Fruit fly (Drosophila melanogaster) whole organism, embryonic: ENCODE results near the gene Rnb.

ENCODE experiments used
- C15 ChIP-seq: fragments of 200-800 bp; sonication (Bioruptor generic); IDR thresholded peaks from 3 replicates; pipeline ENCODE4 v1.3.6; 2022; ENCODE audit warnings: missing biosample characterization, missing genetic modification characterization
- CG10431 ChIP-seq: fragments of 200-800 bp; sonication (Bioruptor generic); optimal IDR thresholded peaks from 3 replicates; lab custom pipeline; 2018; ENCODE audit warnings: missing biosample characterization, mild to moderate bottlenecking, missing genetic modification characterization
- CG11247 ChIP-seq: fragments of 200-800 bp; sonication (Bioruptor generic); IDR thresholded peaks from 2 replicates; pipeline ENCODE4 v1.3.6; 2022; ENCODE audit warnings: missing biosample characterization, missing genetic modification characterization
- CG12744 ChIP-seq: fragments of 200-800 bp; sonication (Bioruptor generic); optimal IDR thresholded peaks from 2 replicates; lab custom pipeline; 2016; ENCODE audit warnings: missing biosample characterization, missing genetic modification characterization
- CG12769 ChIP-seq: fragments of 200-800 bp; sonication (Bioruptor generic); optimal IDR thresholded peaks from 2 replicates; lab custom pipeline; 2019; ENCODE audit warnings: missing biosample characterization, mild to moderate bottlenecking, missing genetic modification characterization, moderate library complexity
- CG13624 ChIP-seq: fragments of 200-800 bp; sonication (Bioruptor generic); optimal IDR thresholded peaks from 2 replicates; lab custom pipeline; 2016; ENCODE audit warnings: missing biosample characterization, missing genetic modification characterization
- CG15269 ChIP-seq: fragments of 200-800 bp; sonication (Bioruptor generic); optimal IDR thresholded peaks from 2 replicates; lab custom pipeline; 2018; ENCODE audit warnings: missing biosample characterization, mild to moderate bottlenecking, missing genetic modification characterization, moderate library complexity
- CG1529 ChIP-seq: fragments of 200-800 bp; sonication (Bioruptor generic); optimal IDR thresholded peaks from 3 replicates; lab custom pipeline; 2018; ENCODE audit warnings: missing biosample characterization, missing genetic modification characterization
- CG15601 ChIP-seq: fragments of 200-800 bp; sonication (Bioruptor generic); optimal IDR thresholded peaks from 3 replicates; lab custom pipeline; 2019; ENCODE audit warnings: missing biosample characterization, mild to moderate bottlenecking, missing genetic modification characterization, moderate library complexity
- CG15696 ChIP-seq: fragments of 200-800 bp; sonication (Bioruptor generic); optimal IDR thresholded peaks from 2 replicates; lab custom pipeline; 2019; ENCODE audit warnings: missing biosample characterization, mild to moderate bottlenecking, missing genetic modification characterization, moderate library complexity
- CG16813 ChIP-seq: fragments of 200-800 bp; sonication (Bioruptor generic); IDR thresholded peaks from 3 replicates; pipeline ENCODE4 v1.3.6; 2022; ENCODE audit warnings: missing biosample characterization, missing genetic modification characterization; ENCODE audit not compliant: partially characterized antibody
- CG17385 ChIP-seq: fragments of 200-800 bp; sonication (Bioruptor generic); optimal IDR thresholded peaks from 3 replicates; lab custom pipeline; 2018; ENCODE audit warnings: missing biosample characterization, mild to moderate bottlenecking, missing genetic modification characterization
- CG2120 ChIP-seq: fragments of 200-800 bp; sonication (Bioruptor generic); optimal IDR thresholded peaks from 3 replicates; lab custom pipeline; 2016; ENCODE audit warnings: missing biosample characterization, missing genetic modification characterization
- CG34224 ChIP-seq: fragments of 200-800 bp; sonication (Bioruptor generic); IDR thresholded peaks from 3 replicates; pipeline ENCODE4 v1.3.6; 2022; ENCODE audit warnings: missing biosample characterization, missing genetic modification characterization; ENCODE audit not compliant: partially characterized antibody
- CG4707 ChIP-seq: fragments of 200-800 bp; sonication (Bioruptor generic); optimal IDR thresholded peaks from 2 replicates; lab custom pipeline; 2018; ENCODE audit warnings: missing biosample characterization, mild to moderate bottlenecking, missing genetic modification characterization, moderate library complexity
- CG7987 ChIP-seq: fragments of 200-800 bp; sonication (Bioruptor generic); optimal IDR thresholded peaks from 2 replicates; lab custom pipeline; 2018; ENCODE audit warnings: missing biosample characterization, mild to moderate bottlenecking, missing genetic modification characterization, moderate library complexity
- D ChIP-seq, 2 experiments: fragments of 200-800 bp in 1 of 2; fragments of >200 bp in 1 of 2; sonication (Bioruptor generic) in 1 of 2; optimal IDR thresholded peaks; 2 replicates in 1 of 2; 3 replicates in 1 of 2; lab custom pipeline; 2017; ENCODE audit warnings: mild to moderate bottlenecking in 1 of 2, missing biosample characterization in 1 of 2, missing genetic modification characterization in 1 of 2, missing genetic modification reagents in 1 of 2
- Dref ChIP-seq: fragments of 200-800 bp; sonication (Bioruptor generic); IDR thresholded peaks from 2 replicates; pipeline ENCODE4 v1.3.6; 2022; ENCODE audit warnings: missing biosample characterization, missing genetic modification characterization
- Elba2 ChIP-seq: fragments of 200-800 bp; sonication (Bioruptor generic); optimal IDR thresholded peaks from 3 replicates; lab custom pipeline; 2016; ENCODE audit warnings: missing biosample characterization, missing genetic modification characterization
- Hsf ChIP-seq: fragments of 200-800 bp; sonication (Bioruptor generic); optimal IDR thresholded peaks from 3 replicates; lab custom pipeline; 2016; ENCODE audit warnings: missing biosample characterization, missing genetic modification characterization
- Jarid2 ChIP-seq: fragments of 200-800 bp; sonication (Bioruptor generic); optimal IDR thresholded peaks from 3 replicates; lab custom pipeline; 2017; ENCODE audit warnings: mild to moderate bottlenecking, missing biosample characterization, missing genetic modification reagents, missing genetic modification characterization
- MESR4 ChIP-seq: fragments of 200-800 bp; sonication (Bioruptor generic); optimal IDR thresholded peaks from 2 replicates; lab custom pipeline; 2018; ENCODE audit warnings: missing biosample characterization, mild to moderate bottlenecking, missing genetic modification characterization, moderate library complexity
- Mrtf ChIP-seq: fragments of 200-800 bp; sonication (Bioruptor generic); IDR thresholded peaks from 3 replicates; pipeline ENCODE4 v1.3.6; 2022; ENCODE audit warnings: missing biosample characterization, missing genetic modification characterization
- Myb ChIP-seq: fragments of 200-800 bp; sonication (Bioruptor generic); optimal IDR thresholded peaks from 2 replicates; lab custom pipeline; 2016; ENCODE audit warnings: missing biosample characterization, missing genetic modification characterization
- NFAT ChIP-seq: fragments of 200-800 bp; sonication (Bioruptor generic); IDR thresholded peaks from 2 replicates; pipeline ENCODE4 v1.3.6; 2022; ENCODE audit warnings: missing biosample characterization, missing genetic modification characterization
- Nf-YA ChIP-seq: fragments of 200-800 bp; sonication (Bioruptor generic); IDR thresholded peaks from 2 replicates; pipeline ENCODE4 v1.3.6; 2022; ENCODE audit warnings: missing biosample characterization, missing genetic modification characterization
- Nf-YB ChIP-seq: fragments of 200-800 bp; sonication (Bioruptor generic); optimal IDR thresholded peaks from 3 replicates; lab custom pipeline; 2019; ENCODE audit warnings: missing biosample characterization, mild to moderate bottlenecking, missing genetic modification characterization, moderate library complexity
- Optix ChIP-seq: fragments of 200-800 bp; sonication (Bioruptor generic); IDR thresholded peaks from 3 replicates; pipeline ENCODE4 v1.3.6; 2022; ENCODE audit warnings: missing biosample characterization, missing genetic modification characterization
- Six4 ChIP-seq: fragments of 200-800 bp; sonication (Bioruptor generic); optimal IDR thresholded peaks from 2 replicates; lab custom pipeline; 2016; ENCODE audit warnings: missing biosample characterization, missing genetic modification characterization
- Ssrp ChIP-seq: fragments of 200-800 bp; sonication (Bioruptor generic); optimal IDR thresholded peaks from 2 replicates; lab custom pipeline; 2018; ENCODE audit warnings: missing biosample characterization, mild to moderate bottlenecking, missing genetic modification characterization, moderate library complexity
- YL-1 ChIP-seq: fragments of 200-800 bp; sonication (Bioruptor generic); optimal IDR thresholded peaks from 3 replicates; lab custom pipeline; 2017; ENCODE audit warnings: missing biosample characterization, mild to moderate bottlenecking, missing genetic modification characterization
- ac ChIP-seq: fragments of 200-800 bp; sonication (Bioruptor generic); optimal IDR thresholded peaks from 3 replicates; lab custom pipeline; 2017; ENCODE audit warnings: missing biosample characterization, mild to moderate bottlenecking, missing genetic modification characterization
- bbx ChIP-seq: fragments of 200-800 bp; sonication (Bioruptor generic); IDR thresholded peaks from 2 replicates; pipeline ENCODE4 v1.3.6; 2022; ENCODE audit warnings: missing biosample characterization, missing genetic modification characterization; ENCODE audit not compliant: partially characterized antibody
- cas ChIP-seq: fragments of 200-800 bp; sonication (Bioruptor generic); IDR thresholded peaks from 2 replicates; pipeline ENCODE4 v1.3.6; 2022; ENCODE audit warnings: missing biosample characterization, missing genetic modification characterization
- danr ChIP-seq: fragments of 200-800 bp; sonication (Bioruptor generic); IDR thresholded peaks from 2 replicates; pipeline ENCODE4 v1.3.6; 2022; ENCODE audit warnings: missing biosample characterization, missing genetic modification characterization
- eyg ChIP-seq: fragments of 200-800 bp; sonication (Bioruptor generic); optimal IDR thresholded peaks from 3 replicates; lab custom pipeline; 2016; ENCODE audit warnings: missing biosample characterization, missing genetic modification characterization
- fu2 ChIP-seq: fragments of 200-800 bp; sonication (Bioruptor generic); optimal IDR thresholded peaks from 2 replicates; lab custom pipeline; 2016; ENCODE audit warnings: missing biosample characterization, missing genetic modification characterization
- grau ChIP-seq: fragments of 200-800 bp; optimal IDR thresholded peaks from 3 replicates; lab custom pipeline; 2019; ENCODE audit warnings: missing biosample characterization, mild to moderate bottlenecking, missing genetic modification characterization, moderate library complexity
- gt ChIP-seq: fragments of 200-800 bp; sonication (Bioruptor generic); IDR thresholded peaks from 2 replicates; pipeline ENCODE4 v1.3.6; 2022; ENCODE audit warnings: missing biosample characterization, missing genetic modification characterization
- h ChIP-seq: fragments of >200 bp; optimal IDR thresholded peaks from 2 replicates; lab custom pipeline; 2017
- hb ChIP-seq: fragments of 200-800 bp; sonication (Bioruptor generic); IDR thresholded peaks from 3 replicates; pipeline ENCODE4 v1.3.6; 2022; ENCODE audit warnings: missing biosample characterization, missing genetic modification characterization; ENCODE audit not compliant: partially characterized antibody
- hth ChIP-seq: fragments of >200 bp; optimal IDR thresholded peaks from 2 replicates; lab custom pipeline; 2017; ENCODE audit warnings: inconsistent platforms
- insv ChIP-seq, 2 experiments: fragments of 200-800 bp; sonication (Bioruptor generic); optimal IDR thresholded peaks; 3 replicates each; lab custom pipeline; 2016 to 2018; ENCODE audit warnings: missing biosample characterization in 2 of 2, missing genetic modification characterization in 2 of 2
- jumu ChIP-seq: fragments of 200-800 bp; sonication (Bioruptor generic); optimal IDR thresholded peaks from 3 replicates; lab custom pipeline; 2016; ENCODE audit warnings: missing biosample characterization, missing genetic modification characterization
- lilli ChIP-seq: fragments of 200-800 bp; sonication (Bioruptor generic); optimal IDR thresholded peaks from 3 replicates; lab custom pipeline; 2016; ENCODE audit warnings: missing biosample characterization, missing genetic modification characterization
- mirr ChIP-seq: fragments of 200-800 bp; sonication (Bioruptor generic); optimal IDR thresholded peaks from 3 replicates; lab custom pipeline; 2018; ENCODE audit warnings: missing biosample characterization, mild to moderate bottlenecking, missing genetic modification characterization
- nerfin-2 ChIP-seq: fragments of 200-800 bp; sonication (Bioruptor generic); IDR thresholded peaks from 2 replicates; pipeline ENCODE4 v1.3.6; 2022; ENCODE audit warnings: missing biosample characterization, missing genetic modification characterization; ENCODE audit not compliant: partially characterized antibody
- pho ChIP-seq: fragments of 200-800 bp; sonication (Bioruptor generic); optimal IDR thresholded peaks from 2 replicates; lab custom pipeline; 2016; ENCODE audit warnings: missing biosample characterization, missing genetic modification characterization
- repo ChIP-seq: fragments of 200-800 bp; sonication (Bioruptor generic); optimal IDR thresholded peaks from 2 replicates; lab custom pipeline; 2016; ENCODE audit warnings: missing biosample characterization, missing genetic modification characterization
- trem ChIP-seq: fragments of 200-800 bp; optimal IDR thresholded peaks from 3 replicates; lab custom pipeline; 2019; ENCODE audit warnings: missing biosample characterization, mild to moderate bottlenecking, missing genetic modification characterization, moderate library complexity
- usp ChIP-seq: fragments of >200 bp; optimal IDR thresholded peaks from 2 replicates; lab custom pipeline; 2017; ENCODE audit warnings: missing biosample characterization, missing genetic modification characterization
- z ChIP-seq: fragments of 200-800 bp; sonication (Bioruptor generic); IDR thresholded peaks from 3 replicates; pipeline ENCODE4 v1.3.6; 2022; ENCODE audit warnings: missing biosample characterization, missing genetic modification characterization
- zen ChIP-seq: fragments of 200-800 bp; sonication (Bioruptor generic); optimal IDR thresholded peaks from 3 replicates; lab custom pipeline; 2018; ENCODE audit warnings: missing biosample characterization, mild to moderate bottlenecking, missing genetic modification characterization, moderate library complexity

The Rnb gene

DNA sequence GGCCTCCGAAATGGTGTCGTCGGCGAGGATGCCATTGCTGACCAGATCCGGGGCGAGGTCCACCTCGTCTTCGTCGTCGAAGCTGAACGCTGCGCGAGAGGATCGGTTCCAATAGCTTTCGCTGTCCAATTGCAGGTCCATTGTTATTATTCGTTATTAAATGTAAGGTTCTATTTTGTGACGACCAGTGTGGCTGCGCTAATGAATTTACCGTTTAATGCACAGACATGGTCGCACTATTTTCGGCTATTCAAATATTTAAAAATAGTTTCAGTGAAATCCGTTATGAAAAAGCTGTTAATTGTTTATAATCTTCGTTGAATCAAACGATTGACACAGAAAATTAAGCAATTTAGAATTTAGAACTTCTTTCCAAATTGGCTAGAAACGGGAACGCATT is 17.1 kb upstream of the Rnb start, which contains the start of gene Vps16B (continued):
- no peak for TF ChIP-seq danr (GFP tag; lab: Robert Waterston, UW)
- TF ChIP-seq Six4 (GFP tag; lab: Kevin White, UChicago), result no peak
- TF ChIP-seq fu2 (GFP tag; lab: Kevin White, UChicago), result no peak
- no peak for TF ChIP-seq grau (tag; lab: Kevin White, UChicago)
- no peak for TF ChIP-seq jumu (GFP tag; lab: Kevin White, UChicago)
- no peak for TF ChIP-seq Nf-YB
- TF ChIP-seq usp (GFP tag; lab: Kevin White, UChicago), result no peak
- TF ChIP-seq CG12769 (tag; lab: Kevin White, UChicago), result no peak
- no peak for TF ChIP-seq zen (tag; lab: Kevin White, UChicago)
- TF ChIP-seq trem (tag; lab: Kevin White, UChicago), result peak; percentile 40
- no peak for TF ChIP-seq Hsf
- no peak for TF ChIP-seq Mrtf (GFP tag; lab: Robert Waterston, UW)
- peak; percentile 48 for TF ChIP-seq MESR4 (GFP tag; lab: Kevin White, UChicago)
- no peak for TF ChIP-seq mirr (GFP tag; lab: Kevin White, UChicago)
- TF ChIP-seq CG34224 (GFP tag; lab: Robert Waterston, UW), result peak; percentile 41; the same call in 2 of the 3 replicates
- TF ChIP-seq Myb, result peak; percentile 98
- TF ChIP-seq CG15696, result no peak
- no peak for TF ChIP-seq gt (GFP tag; lab: Robert Waterston, UW)
- TF ChIP-seq CG15269 (tag; lab: Kevin White, UChicago), result no peak
- TF ChIP-seq pho (GFP tag; lab: Kevin White, UChicago), result no peak
- TF ChIP-seq CG13624 (GFP tag; lab: Kevin White, UChicago), result no peak
- TF ChIP-seq CG10431, result no peak
- no peak for TF ChIP-seq hth (lab: Kevin White, UChicago)
- no peak for TF ChIP-seq CG11247 (GFP tag; lab: Robert Waterston, UW)
- no peak for TF ChIP-seq Jarid2
- TF ChIP-seq CG12744 (GFP tag; lab: Kevin White, UChicago), result no peak
- TF ChIP-seq h, result no peak
- no peak for TF ChIP-seq Nf-YA (GFP tag; lab: Robert Waterston, UW)
- TF ChIP-seq CG1529 (GFP tag; lab: Kevin White, UChicago), result no peak
- TF ChIP-seq CG4707 (GFP tag; lab: Kevin White, UChicago), result no peak
- TF ChIP-seq Ssrp (tag; lab: Kevin White, UChicago), result no peak
- no peak for TF ChIP-seq eyg
- TF ChIP-seq CG7987 (GFP tag; lab: Kevin White, UChicago), result no peak
- TF ChIP-seq CG17385 (GFP tag; lab: Kevin White, UChicago), result no peak
- TF ChIP-seq Optix (GFP tag; lab: Robert Waterston, UW), result no peak
- no peak for TF ChIP-seq repo
- TF ChIP-seq CG16813, result 0 out of 3 replicates have a peak, but pooled peaks have one; percentile 29
- TF ChIP-seq bbx, result no peak
- TF ChIP-seq hb, result no peak

DNA sequence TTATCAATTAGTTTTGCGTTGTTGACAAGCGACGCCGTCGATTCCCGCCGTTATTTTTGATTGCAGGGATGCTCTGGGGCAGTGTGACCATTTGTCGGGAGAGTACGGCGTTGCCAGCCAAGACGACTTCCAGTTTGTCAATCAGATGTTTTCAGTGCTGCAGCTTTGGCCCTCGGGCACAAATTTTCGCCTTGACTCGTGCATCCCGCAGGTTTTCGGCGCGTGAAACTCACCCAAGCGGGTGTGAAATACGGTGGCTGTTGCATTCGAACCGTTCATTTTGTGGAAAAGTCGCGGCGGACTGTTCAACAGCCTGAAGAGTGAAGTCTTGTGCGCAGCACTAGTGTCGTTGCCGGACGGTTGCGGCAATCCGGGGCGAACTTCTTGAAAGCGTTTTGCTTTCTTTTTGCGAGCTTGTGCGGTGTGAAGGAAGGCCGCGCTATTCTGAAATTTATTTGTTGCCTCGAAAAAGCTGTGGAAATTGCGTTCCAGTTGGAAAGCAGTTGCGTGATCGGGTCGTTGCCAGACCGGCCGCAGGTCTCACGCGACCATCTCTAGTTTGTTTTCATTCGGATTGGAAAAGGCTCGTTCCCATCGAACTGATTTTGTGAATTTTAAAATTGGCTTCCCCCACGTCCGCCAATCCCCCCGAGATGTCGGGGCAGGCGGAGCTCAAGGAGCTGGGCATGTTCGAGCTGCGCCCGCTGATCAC is 7.7 kb upstream of the Rnb start, which contains the start of the genes ca and ncd:
Gene ca (plus strand): TSS at position 130 of the 712 bp plus-strand sequence.
Gene ncd (minus strand): TSS at position 446 of the 712 bp plus-strand sequence.
- TF ChIP-seq D (optimal IDR thresholded peaks at IDR 0.05; lab: Kevin White, UChicago) (peak; percentile 56), D (GFP tag; optimal IDR thresholded peaks at IDR 0.05; lab: Kevin White, UChicago) (no peak), YL-1 (GFP tag; lab: Kevin White, UChicago) (peak; percentile 92), z (GFP tag; lab: Robert Waterston, UW) (no peak), CG2120 (GFP tag; lab: Kevin White, UChicago) (no peak), NFAT (GFP tag; lab: Robert Waterston, UW) (no peak), CG15601 (no peak), cas (GFP tag; lab: Robert Waterston, UW) (no peak), Dref (GFP tag; lab: Robert Waterston, UW) (peak; percentile 49), ac (no peak), Elba2 (GFP tag; lab: Kevin White, UChicago) (peak; percentile 82), nerfin-2 (GFP tag; lab: Robert Waterston, UW) (peak; percentile 24; the same call in 1 of the 2 replicates), insv (GFP tag; optimal IDR thresholded peaks at IDR 0.05; lab: Kevin White, UChicago) (peak; percentile 46 to 95), C15 (GFP tag; lab: Robert Waterston, UW) (no peak), lilli (GFP tag; lab: Kevin White, UChicago) (no peak)
